Fruit fly (Drosophila melanogaster) whole organism, embryonic: ENCODE measurements around the gene CG3434.
A peak's percentile ranks its signal among the peaks of the same experiment; 100 is the strongest.

Experiments used
- Antp ChIP-seq: fragments of 200-800 bp; sonication (Bioruptor generic); optimal IDR thresholded peaks from 3 replicates; lab custom pipeline; 2016; ENCODE audit warnings: missing biosample characterization, missing genetic modification characterization
- Awh ChIP-seq: fragments of 200-800 bp; sonication (Bioruptor generic); IDR thresholded peaks from 2 replicates; pipeline ENCODE4, ENCODE4 v1.3.6; 2022; ENCODE audit warnings: missing biosample characterization, missing genetic modification characterization
- Bdp1 ChIP-seq: fragments of 200-800 bp; sonication (Bioruptor generic); optimal IDR thresholded peaks from 3 replicates; lab custom pipeline; 2016; ENCODE audit warnings: missing biosample characterization, missing genetic modification characterization
- BtbVII ChIP-seq: fragments of 200-800 bp; sonication (Bioruptor generic); optimal IDR thresholded peaks from 3 replicates; lab custom pipeline; 2017; ENCODE audit warnings: missing biosample characterization, mild to moderate bottlenecking, missing genetic modification characterization
- CG11456 ChIP-seq: fragments of 200-800 bp; sonication (Bioruptor generic); IDR thresholded peaks from 3 replicates; pipeline ENCODE4 v1.3.6; 2022; ENCODE audit warnings: missing biosample characterization, missing genetic modification characterization
- CG12071 ChIP-seq: fragments of 200-800 bp; sonication (Bioruptor generic); optimal IDR thresholded peaks from 3 replicates; lab custom pipeline; 2018; ENCODE audit warnings: missing biosample characterization, mild to moderate bottlenecking, missing genetic modification characterization
- CG12155 ChIP-seq: fragments of 200-800 bp; sonication (Bioruptor generic); optimal IDR thresholded peaks from 3 replicates; lab custom pipeline; 2016; ENCODE audit warnings: missing biosample characterization, missing genetic modification characterization
- CG12236 ChIP-seq: fragments of 200-800 bp; sonication (Bioruptor generic); optimal IDR thresholded peaks from 2 replicates; lab custom pipeline; 2016; ENCODE audit warnings: missing biosample characterization, missing genetic modification characterization
- CG12299 ChIP-seq: fragments of 200-800 bp; sonication (Bioruptor generic); optimal IDR thresholded peaks from 2 replicates; lab custom pipeline; 2018; ENCODE audit warnings: missing biosample characterization, mild to moderate bottlenecking, missing genetic modification characterization
- CG13424 ChIP-seq: fragments of 200-800 bp; sonication (Bioruptor generic); optimal IDR thresholded peaks from 2 replicates; lab custom pipeline; 2019; ENCODE audit warnings: missing biosample characterization, mild to moderate bottlenecking, missing genetic modification characterization, moderate library complexity
- CG13775 ChIP-seq: fragments of 200-800 bp; sonication (Bioruptor generic); optimal IDR thresholded peaks from 3 replicates; lab custom pipeline; 2017; ENCODE audit warnings: missing biosample characterization, mild to moderate bottlenecking, missing genetic modification characterization
- CG15479 ChIP-seq: fragments of 200-800 bp; sonication (Bioruptor generic); optimal IDR thresholded peaks from 3 replicates; lab custom pipeline; 2019; ENCODE audit warnings: missing biosample characterization, mild to moderate bottlenecking, missing genetic modification characterization, moderate library complexity
- CG17802 ChIP-seq: fragments of 200-800 bp; sonication (Bioruptor generic); optimal IDR thresholded peaks from 2 replicates; lab custom pipeline; 2018; ENCODE audit warnings: missing biosample characterization, mild to moderate bottlenecking, missing genetic modification characterization, moderate library complexity
- CG2116 ChIP-seq: fragments of 200-800 bp; sonication (Bioruptor generic); optimal IDR thresholded peaks from 3 replicates; lab custom pipeline; 2018; ENCODE audit warnings: missing biosample characterization, mild to moderate bottlenecking, missing genetic modification characterization
- CG30403 ChIP-seq: fragments of 200-800 bp; sonication (Bioruptor generic); optimal IDR thresholded peaks from 3 replicates; lab custom pipeline; 2016; ENCODE audit warnings: missing biosample characterization, missing genetic modification characterization
- CG3163 ChIP-seq: fragments of 200-800 bp; sonication (Bioruptor generic); optimal IDR thresholded peaks from 3 replicates; lab custom pipeline; 2016; ENCODE audit warnings: missing biosample characterization, missing genetic modification characterization
- CG32532 ChIP-seq: fragments of 200-800 bp; sonication (Bioruptor generic); IDR thresholded peaks from 2 replicates; pipeline ENCODE4 v1.3.6; 2022; ENCODE audit warnings: missing biosample characterization, missing genetic modification characterization
- CG3281 ChIP-seq: fragments of 200-800 bp; sonication (Bioruptor generic); optimal IDR thresholded peaks from 3 replicates; lab custom pipeline; 2017; ENCODE audit warnings: missing biosample characterization, mild to moderate bottlenecking, missing genetic modification characterization
- CG34224 ChIP-seq: fragments of 200-800 bp; sonication (Bioruptor generic); IDR thresholded peaks from 3 replicates; pipeline ENCODE4 v1.3.6; 2022; ENCODE audit warnings: missing biosample characterization, missing genetic modification characterization; ENCODE audit not compliant: partially characterized antibody
- CG7556 ChIP-seq: fragments of 200-800 bp; sonication (Bioruptor generic); optimal IDR thresholded peaks from 2 replicates; lab custom pipeline; 2017; ENCODE audit warnings: missing biosample characterization, mild to moderate bottlenecking, missing genetic modification characterization
- CG9817 ChIP-seq: fragments of 200-800 bp; sonication (Bioruptor generic); optimal IDR thresholded peaks from 2 replicates; lab custom pipeline; 2018; ENCODE audit warnings: missing biosample characterization, mild to moderate bottlenecking, missing genetic modification characterization, moderate library complexity
- CTCF ChIP-seq: fragments of 200-800 bp; sonication (Bioruptor generic); optimal IDR thresholded peaks from 2 replicates; lab custom pipeline; 2017; ENCODE audit warnings: missing biosample characterization, mild to moderate bottlenecking, missing genetic modification characterization, moderate library complexity
- Camta ChIP-seq: fragments of 200-800 bp; sonication (Bioruptor generic); optimal IDR thresholded peaks from 2 replicates; lab custom pipeline; 2016; ENCODE audit warnings: missing biosample characterization, missing genetic modification characterization
- D19A ChIP-seq: fragments of 200-800 bp; optimal IDR thresholded peaks from 3 replicates; lab custom pipeline; 2019; ENCODE audit warnings: missing biosample characterization, mild to moderate bottlenecking, missing genetic modification characterization, moderate library complexity
- Dip2 ChIP-seq: fragments of 200-800 bp; sonication (Bioruptor generic); IDR thresholded peaks from 2 replicates; pipeline ENCODE4 v1.3.6; 2022; ENCODE audit warnings: missing biosample characterization, missing genetic modification characterization
- HLH3B ChIP-seq: fragments of 200-800 bp; sonication (Bioruptor generic); IDR thresholded peaks from 2 replicates; pipeline ENCODE4 v1.3.6; 2022; ENCODE audit warnings: missing biosample characterization, missing genetic modification characterization
- Hmr ChIP-seq: fragments of 200-800 bp; sonication (Bioruptor generic); optimal IDR thresholded peaks from 3 replicates; lab custom pipeline; 2017; ENCODE audit warnings: mild to moderate bottlenecking, missing biosample characterization, missing genetic modification reagents, missing genetic modification characterization
- NC2β ChIP-seq: fragments of 200-800 bp; sonication (Bioruptor generic); optimal IDR thresholded peaks from 2 replicates; lab custom pipeline; 2016; ENCODE audit warnings: missing biosample characterization, missing genetic modification characterization
- PHDP ChIP-seq: fragments of 200-800 bp; sonication (Bioruptor generic); optimal IDR thresholded peaks from 3 replicates; lab custom pipeline; 2018; ENCODE audit warnings: missing biosample characterization, mild to moderate bottlenecking, missing genetic modification characterization, moderate library complexity
- Rx ChIP-seq: fragments of 200-800 bp; sonication (Bioruptor generic); IDR thresholded peaks from 2 replicates; pipeline ENCODE4 v1.3.6; 2022; ENCODE audit warnings: missing biosample characterization, missing genetic modification characterization
- Sin3A ChIP-seq: fragments of >200 bp; optimal IDR thresholded peaks from 2 replicates; lab custom pipeline; 2018
- Six4 ChIP-seq: fragments of 200-800 bp; sonication (Bioruptor generic); optimal IDR thresholded peaks from 2 replicates; lab custom pipeline; 2016; ENCODE audit warnings: missing biosample characterization, missing genetic modification characterization
- Sry-δ ChIP-seq: fragments of 200-800 bp; sonication (Bioruptor generic); optimal IDR thresholded peaks from 2 replicates; lab custom pipeline; 2016; ENCODE audit warnings: missing biosample characterization, missing genetic modification characterization
- ash1 ChIP-seq: fragments of 200-800 bp; sonication (Bioruptor generic); optimal IDR thresholded peaks from 2 replicates; lab custom pipeline; 2018; ENCODE audit warnings: missing biosample characterization, mild to moderate bottlenecking, missing genetic modification characterization
- chinmo ChIP-seq: fragments of 200-800 bp; sonication (Bioruptor generic); IDR thresholded peaks from 4 replicates; pipeline ENCODE4 v1.3.6; 2022; ENCODE audit warnings: missing biosample characterization, missing genetic modification characterization; ENCODE audit not compliant: partially characterized antibody
- croc ChIP-seq: fragments of 200-800 bp; sonication (Bioruptor generic); conservative IDR thresholded peaks from 3 replicates; pipeline ENCODE4 v1.3.6; 2022; ENCODE audit warnings: missing biosample characterization, missing genetic modification characterization
- crp ChIP-seq, 2 experiments: fragments of 200-800 bp; sonication (Bioruptor generic); optimal IDR thresholded peaks; 2 replicates in 1 of 2; 3 replicates in 1 of 2; lab custom pipeline; 2017; ENCODE audit warnings: missing biosample characterization in 2 of 2, missing genetic modification characterization in 2 of 2, mild to moderate bottlenecking in 1 of 2, moderate library complexity in 1 of 2
- eyg ChIP-seq: fragments of 200-800 bp; sonication (Bioruptor generic); optimal IDR thresholded peaks from 3 replicates; lab custom pipeline; 2016; ENCODE audit warnings: missing biosample characterization, missing genetic modification characterization
- gsb-n ChIP-seq: fragments of 200-800 bp; sonication (Bioruptor generic); optimal IDR thresholded peaks from 3 replicates; lab custom pipeline; 2018; ENCODE audit warnings: missing biosample characterization, mild to moderate bottlenecking, missing genetic modification characterization
- gt ChIP-seq: fragments of 200-800 bp; sonication (Bioruptor generic); IDR thresholded peaks from 2 replicates; pipeline ENCODE4 v1.3.6; 2022; ENCODE audit warnings: missing biosample characterization, missing genetic modification characterization
- inv ChIP-seq: fragments of 200-800 bp; sonication (Bioruptor generic); IDR thresholded peaks from 2 replicates; pipeline ENCODE4 v1.3.6; 2022; ENCODE audit warnings: missing biosample characterization, missing genetic modification characterization; ENCODE audit not compliant: partially characterized antibody
- kay ChIP-seq: fragments of 200-800 bp; sonication (Bioruptor generic); optimal IDR thresholded peaks from 2 replicates; lab custom pipeline; 2016; ENCODE audit warnings: missing biosample characterization, missing genetic modification characterization
- lov ChIP-seq, 2 experiments: fragments of 200-800 bp in 1 of 2; fragments of >200 bp in 1 of 2; sonication (Bioruptor generic) in 1 of 2; IDR thresholded peaks in 1 of 2; optimal IDR thresholded peaks in 1 of 2; 2 replicates in 1 of 2; 3 replicates in 1 of 2; pipeline versions ENCODE4 v1.3.6 to Lab custom; 2017 to 2022; ENCODE audit warnings: missing biosample characterization in 1 of 2, missing genetic modification characterization in 1 of 2
- mam ChIP-seq: fragments of 200-800 bp; sonication (Bioruptor generic); optimal IDR thresholded peaks from 3 replicates; lab custom pipeline; 2016; ENCODE audit warnings: missing biosample characterization, missing genetic modification characterization
- prd ChIP-seq, 3 experiments: fragments of >200 bp in 2 of 3; fragments of 200-800 bp in 1 of 3; sonication (Bioruptor generic) in 1 of 3; optimal IDR thresholded peaks in 2 of 3; IDR thresholded peaks in 1 of 3; 2 replicates in 2 of 3; 3 replicates in 1 of 3; pipeline versions ENCODE4 v1.3.6 to Lab custom; 2017 to 2022; ENCODE audit warnings: missing biosample characterization in 1 of 3, missing genetic modification characterization in 1 of 3
- pum ChIP-seq: fragments of 200-800 bp; sonication (Bioruptor generic); optimal IDR thresholded peaks from 2 replicates; lab custom pipeline; 2016; ENCODE audit warnings: missing biosample characterization, missing genetic modification characterization
- sima ChIP-seq: fragments of 200-800 bp; sonication (Bioruptor generic); optimal IDR thresholded peaks from 2 replicates; lab custom pipeline; 2016; ENCODE audit warnings: missing biosample characterization, missing genetic modification characterization
- stwl ChIP-seq: fragments of 200-800 bp; sonication (Bioruptor generic); optimal IDR thresholded peaks from 3 replicates; lab custom pipeline; 2018; ENCODE audit warnings: missing biosample characterization, mild to moderate bottlenecking, missing genetic modification characterization, moderate library complexity
- trem ChIP-seq: fragments of 200-800 bp; optimal IDR thresholded peaks from 3 replicates; lab custom pipeline; 2019; ENCODE audit warnings: missing biosample characterization, mild to moderate bottlenecking, missing genetic modification characterization, moderate library complexity
- zf30C ChIP-seq: fragments of 200-800 bp; sonication (Bioruptor generic); optimal IDR thresholded peaks from 3 replicates; lab custom pipeline; 2018; ENCODE audit warnings: missing biosample characterization, mild to moderate bottlenecking, missing genetic modification characterization

Gene CG3434

dm6 chr3L:9462247-9462769 lies 1.7 kb upstream of the CG3434 start (continued):
- TF ChIP-seq trem (peak; percentile 91), CG3281 (GFP tag; lab: Kevin White, UChicago) (peak; percentile 89), D19A (tag; lab: Kevin White, UChicago) (peak; percentile 92), gt (peak; percentile 58; the same call in 1 of the 2 replicates), PHDP (tag; lab: Kevin White, UChicago) (peak; percentile 95), CG13775 (peak; percentile 90), CG17802 (peak; percentile 42), prd (optimal IDR thresholded peaks at IDR 0.05; lab: Kevin White, UChicago) (no peak), prd (GFP tag; IDR thresholded peaks at IDR 0.05; lab: Robert Waterston, UW) (peak; percentile 79), croc (GFP tag; lab: Robert Waterston, UW) (peak; percentile 59), NC2β (GFP tag; lab: Kevin White, UChicago) (peak; percentile 67), Six4 (GFP tag; lab: Kevin White, UChicago) (peak; percentile 86), CG12236 (peak; percentile 60), Sry-δ (GFP tag; lab: Kevin White, UChicago) (peak; percentile 15), BtbVII (GFP tag; lab: Kevin White, UChicago) (peak; percentile 90), Dip2 (GFP tag; lab: Robert Waterston, UW) (no peak), CG15479 (GFP tag; lab: Kevin White, UChicago) (peak; percentile 76), kay (GFP tag; lab: Kevin White, UChicago) (peak; percentile 75), inv (GFP tag; lab: Robert Waterston, UW) (no peak), CG13424 (tag; lab: Kevin White, UChicago) (peak; percentile 93), CG7556 (GFP tag; lab: Kevin White, UChicago) (peak; percentile 96), sima (GFP tag; lab: Kevin White, UChicago) (no peak), CG30403 (peak; percentile 93), Rx (GFP tag; lab: Robert Waterston, UW) (peak; percentile 69), Camta (GFP tag; lab: Kevin White, UChicago) (peak; percentile 75), gsb-n (tag; lab: Kevin White, UChicago) (peak; percentile 91), Bdp1 (peak; percentile 71), eyg (GFP tag; lab: Kevin White, UChicago) (peak; percentile 20), ash1 (peak; percentile 20), stwl (tag; lab: Kevin White, UChicago) (peak; percentile 12), CG2116 (peak; percentile 52), zf30C (no peak), CTCF (GFP tag; lab: Kevin White, UChicago) (peak; percentile 53), CG32532 (peak; percentile 73; the same call in 1 of the 2 replicates), CG11456 (GFP tag; lab: Robert Waterston, UW) (no peak), HLH3B (GFP tag; lab: Robert Waterston, UW) (peak; percentile 73), lov (optimal IDR thresholded peaks at IDR 0.05; lab: Kevin White, UChicago) (no peak), lov (GFP tag; IDR thresholded peaks at IDR 0.05; lab: Robert Waterston, UW) (peak; percentile 47; the same call in 2 of the 3 replicates), Hmr (GFP tag; lab: Kevin White, UChicago) (peak; percentile 92), CG12299 (tag; lab: Kevin White, UChicago) (peak; percentile 92), chinmo (GFP tag; lab: Robert Waterston, UW) (no peak), Antp (GFP tag; lab: Kevin White, UChicago) (peak; percentile 48), pum (GFP tag; lab: Kevin White, UChicago) (peak; percentile 72), Sin3A (no peak), CG34224 (GFP tag; lab: Robert Waterston, UW) (no peak), mam (GFP tag; lab: Kevin White, UChicago) (peak; percentile 63), CG3163 (GFP tag; lab: Kevin White, UChicago) (peak; percentile 50), CG12071 (peak; percentile 84), Awh (peak; percentile 31; the same call in 1 of the 2 replicates), CG12155 (GFP tag; lab: Kevin White, UChicago) (peak; percentile 59), CG9817 (tag; lab: Kevin White, UChicago) (peak; percentile 79), crp (GFP tag; optimal IDR thresholded peaks at IDR 0.05; lab: Kevin White, UChicago) (peak in 1 of 2 experiments; percentile 21)
